Worm (Caenorhabditis elegans): ENCODE data around the gene sgt-1.

Gene sgt-1

DNA sequence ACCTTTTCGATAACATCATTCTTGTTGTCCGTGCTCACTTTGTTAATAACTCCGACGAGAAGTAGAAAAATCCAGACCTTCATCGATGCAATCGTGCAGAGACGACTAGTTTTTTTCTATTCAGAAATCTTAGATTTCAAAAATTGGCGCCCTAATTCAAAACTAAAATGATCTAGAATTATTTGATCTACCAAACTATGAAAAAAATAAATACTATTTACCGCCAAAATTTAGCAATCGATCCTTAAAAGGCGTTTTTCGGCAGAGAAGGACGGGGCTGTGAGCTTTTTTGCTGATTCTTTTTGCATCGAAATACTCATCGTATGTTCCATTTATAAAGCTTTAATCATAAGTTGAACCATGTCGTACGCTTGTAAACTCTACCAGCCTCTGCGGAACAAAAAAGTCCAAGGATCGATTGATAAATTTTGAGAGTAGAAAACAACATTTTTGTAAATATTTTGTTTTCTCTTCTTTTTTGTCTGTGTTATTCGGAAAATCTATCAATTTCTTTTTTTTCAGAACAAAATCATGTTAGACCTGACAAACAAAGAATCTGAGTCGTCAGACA, 45.9 kb upstream of the sgt-1 start, which contains the start of the genes try-1 and zyg-12 (continued):
- no peak for TF ChIP-seq cebp-1 (GFP tag; IDR thresholded peaks at IDR 0.05)
- no peak for TF ChIP-seq cebp-1 (tag; optimal IDR thresholded peaks at IDR 0.05)
- TF ChIP-seq ceh-79 (tag; optimal IDR thresholded peaks at IDR 0.05): no peak
- no peak for TF ChIP-seq lin-26 (GFP tag; IDR thresholded peaks at IDR 0.05)
- TF ChIP-seq B0336.3 (GFP tag; IDR thresholded peaks at IDR 0.05): no peak
- TF ChIP-seq lin-40 (tag; optimal IDR thresholded peaks at IDR 0.05): no peak
- TF ChIP-seq die-1 (tag; optimal IDR thresholded peaks at IDR 0.05): no peak
- 0 out of 2 replicates have a peak, but pooled peaks have one; percentile 18 for TF ChIP-seq F33H1.4 (GFP tag; IDR thresholded peaks at IDR 0.05)
- no peak for TF ChIP-seq zfh-2 (GFP tag; conservative IDR thresholded peaks at IDR 0.05)
- TF ChIP-seq efl-1 (GFP tag; optimal IDR thresholded peaks at IDR 0.05): peak; percentile 64
- no peak for TF ChIP-seq nhr-80 (tag; optimal IDR thresholded peaks at IDR 0.05)
- no peak for TF ChIP-seq B0035.1 (tag; optimal IDR thresholded peaks at IDR 0.05)
- no peak for TF ChIP-seq unc-62 (GFP tag; optimal IDR thresholded peaks at IDR 0.05)
- TF ChIP-seq aptf-2 (GFP tag; conservative IDR thresholded peaks at IDR 0.05): no peak
- no peak for TF ChIP-seq ztf-22 (GFP tag; optimal IDR thresholded peaks at IDR 0.05)
- no peak for TF ChIP-seq K11D2.4 (GFP tag; IDR thresholded peaks at IDR 0.05)
- TF ChIP-seq hlh-26 (GFP tag; conservative IDR thresholded peaks at IDR 0.05): no peak
- TF ChIP-seq F10E7.11 (tag; optimal IDR thresholded peaks at IDR 0.05): no peak
- TF ChIP-seq Y56A3A.18 (GFP tag; IDR thresholded peaks at IDR 0.05): no peak
- TF ChIP-seq dpl-1 (GFP tag; optimal IDR thresholded peaks at IDR 0.05): peak; percentile 16
- no peak for TF ChIP-seq F22D6.2 (tag; optimal IDR thresholded peaks at IDR 0.05)
- no peak for TF ChIP-seq hsf-1 (GFP tag; IDR thresholded peaks at IDR 0.05)
- TF ChIP-seq sdz-38 (tag; optimal IDR thresholded peaks at IDR 0.05): no peak
- no peak for TF ChIP-seq hrde-1 (tag; optimal IDR thresholded peaks at IDR 0.05; ENCODE audit: borderline replicate concordance)
- no peak for TF ChIP-seq hlh-12 (tag; optimal IDR thresholded peaks at IDR 0.05)
- TF ChIP-seq lir-1 (GFP tag; conservative IDR thresholded peaks at IDR 0.05): no peak
- TF ChIP-seq mes-4 (tag; optimal IDR thresholded peaks at IDR 0.05): no peak
- TF ChIP-seq let-607 (tag; optimal IDR thresholded peaks at IDR 0.05): no peak
- no peak for TF ChIP-seq madf-10 (tag; optimal IDR thresholded peaks at IDR 0.05)
- TF ChIP-seq snpc-4 (GFP tag; optimal IDR thresholded peaks at IDR 0.05): no peak
- no peak for TF ChIP-seq snpc-4 (tag; optimal IDR thresholded peaks at IDR 0.05)
- TF ChIP-seq Y95B8A.8 (GFP tag; IDR thresholded peaks at IDR 0.05): no peak
- no peak for TF ChIP-seq ceh-27 (GFP tag; optimal IDR thresholded peaks at IDR 0.05)
- peak; percentile 35 for TF ChIP-seq lsl-1 (GFP tag; optimal IDR thresholded peaks at IDR 0.05)
- TF ChIP-seq hmg-1.2 (GFP tag; IDR thresholded peaks at IDR 0.05): 0 out of 2 replicates have a peak, but pooled peaks have one; percentile 11
- no peak for TF ChIP-seq sptf-2 (GFP tag; optimal IDR thresholded peaks at IDR 0.05)
- no peak for TF ChIP-seq lin-35 (GFP tag; optimal IDR thresholded peaks at IDR 0.05)
- no peak for TF ChIP-seq ztf-6 (GFP tag; IDR thresholded peaks at IDR 0.05)
- no peak for TF ChIP-seq mcd-1 (GFP tag; IDR thresholded peaks at IDR 0.05)
- TF ChIP-seq ceh-100 (GFP tag; IDR thresholded peaks at IDR 0.05): no peak
- no peak for TF ChIP-seq lsy-27 (tag; optimal IDR thresholded peaks at IDR 0.05; ENCODE audit: borderline replicate concordance, insufficient read depth)
- TF ChIP-seq rec-8 (tag; optimal IDR thresholded peaks at IDR 0.05): no peak
- TF ChIP-seq madf-3 (GFP tag; IDR thresholded peaks at IDR 0.05): 0 out of 2 replicates have a peak, but pooled peaks have one; percentile 42
- TF ChIP-seq let-526 (GFP tag; IDR thresholded peaks at IDR 0.05): no peak
- no peak for TF ChIP-seq snpc-1.3 (tag; optimal IDR thresholded peaks at IDR 0.05; ENCODE audit: insufficient read depth)
- no peak for TF ChIP-seq nhr-120 (GFP tag; IDR thresholded peaks at IDR 0.05)
- peak; percentile 43 for TF ChIP-seq snpc-3.4 (tag; optimal IDR thresholded peaks at IDR 0.05)
